Fruit fly (Drosophila melanogaster) whole organism, wandering third instar larva: Measurements from ENCODE around the gene CG34375.

Experiments used
- Abd-B ChIP-seq: fragments of >200 bp; optimal IDR thresholded peaks from 2 replicates; lab custom pipeline; 2017; ENCODE audit warnings: missing biosample characterization, missing genetic modification characterization
- CG32264 ChIP-seq: fragments of 200-800 bp; sonication (Bioruptor generic); optimal IDR thresholded peaks from 2 replicates; lab custom pipeline; 2016; ENCODE audit warnings: missing biosample characterization, missing genetic modification characterization
- CrebA ChIP-seq: fragments of 200-800 bp; sonication (Bioruptor generic); optimal IDR thresholded peaks from 2 replicates; lab custom pipeline; 2016; ENCODE audit warnings: missing biosample characterization, mild to moderate bottlenecking, missing genetic modification characterization, borderline replicate concordance
- Dfd ChIP-seq: fragments of >200 bp; optimal IDR thresholded peaks from 2 replicates; lab custom pipeline; 2017; ENCODE audit warnings: missing biosample characterization, missing genetic modification characterization
- GATAd ChIP-seq: sonication (Bioruptor generic); optimal IDR thresholded peaks from 2 replicates; lab custom pipeline; 2016; ENCODE audit warnings: missing biosample characterization, missing genetic modification characterization
- HLH106 ChIP-seq: fragments of 200-800 bp; optimal IDR thresholded peaks from 3 replicates; lab custom pipeline; 2019; ENCODE audit warnings: missing biosample characterization, mild to moderate bottlenecking, missing genetic modification characterization, moderate library complexity
- Hnf4 ChIP-seq: fragments of 200-800 bp; sonication (Bioruptor generic); optimal IDR thresholded peaks from 2 replicates; lab custom pipeline; 2016; ENCODE audit warnings: missing biosample characterization, mild to moderate bottlenecking, missing genetic modification characterization
- Hr78 ChIP-seq: fragments of >200 bp; optimal IDR thresholded peaks from 2 replicates; lab custom pipeline; 2017; ENCODE audit warnings: missing biosample characterization, missing genetic modification characterization
- Hr83 ChIP-seq: fragments of 200-300 bp; sonication (Bioruptor generic); optimal IDR thresholded peaks from 2 replicates; lab custom pipeline; 2016; ENCODE audit warnings: missing biosample characterization, mild to moderate bottlenecking, missing genetic modification characterization, moderate library complexity; ENCODE audit not compliant: poor library complexity, severe bottlenecking
- Jra ChIP-seq: sonication (Bioruptor generic); optimal IDR thresholded peaks from 2 replicates; lab custom pipeline; 2016; ENCODE audit warnings: missing biosample characterization, missing genetic modification characterization
- Mio ChIP-seq: sonication (Bioruptor generic); optimal IDR thresholded peaks from 2 replicates; lab custom pipeline; 2016; ENCODE audit warnings: missing biosample characterization, missing genetic modification characterization
- Myc ChIP-seq: fragments of >200 bp; optimal IDR thresholded peaks from 2 replicates; lab custom pipeline; 2017
- N ChIP-seq: fragments of >200 bp; optimal IDR thresholded peaks from 2 replicates; lab custom pipeline; 2018; ENCODE audit warnings: missing biosample characterization, missing external identifiers, missing genetic modification characterization
- Rel ChIP-seq, 2 experiments: fragments of 200-800 bp; sonication (Bioruptor generic) in 1 of 2; optimal IDR thresholded peaks; 2 replicates in 1 of 2; 3 replicates in 1 of 2; lab custom pipeline; 2016 to 2019; ENCODE audit warnings: mild to moderate bottlenecking in 2 of 2, missing biosample characterization in 2 of 2, missing genetic modification characterization in 2 of 2, moderate library complexity in 1 of 2
- Vsx2 ChIP-seq: fragments of 200-300, 225-300 bp; sonication (Bioruptor generic); optimal IDR thresholded peaks from 2 replicates; lab custom pipeline; 2018; ENCODE audit warnings: missing biosample characterization, missing genetic modification characterization; ENCODE audit not compliant: partially characterized antibody
- br ChIP-seq: fragments of 200-800 bp; sonication (Bioruptor generic); optimal IDR thresholded peaks from 2 replicates; lab custom pipeline; 2016; ENCODE audit warnings: missing biosample characterization, missing genetic modification characterization
- brk ChIP-seq: fragments of 200-800 bp; sonication (Bioruptor generic); optimal IDR thresholded peaks from 2 replicates; lab custom pipeline; 2016; ENCODE audit warnings: missing biosample characterization, mild to moderate bottlenecking, missing genetic modification characterization
- dl ChIP-seq, 2 experiments: fragments of 175-275, 200-275 bp in 1 of 2; fragments of 200-275 bp in 1 of 2; sonication (Bioruptor generic); optimal IDR thresholded peaks; lab custom pipeline; 2018; ENCODE audit warnings: mild to moderate bottlenecking in 2 of 2, missing biosample characterization in 2 of 2, missing genetic modification characterization in 2 of 2, moderate library complexity in 2 of 2; ENCODE audit not compliant: partially characterized antibody in 2 of 2, insufficient read depth in 1 of 2
- dmrt93B ChIP-seq: fragments of 200-800 bp; sonication (Bioruptor generic); optimal IDR thresholded peaks from 2 replicates; lab custom pipeline; 2018; ENCODE audit warnings: missing biosample characterization, mild to moderate bottlenecking, missing genetic modification characterization
- dsf ChIP-seq: sonication (Bioruptor generic); optimal IDR thresholded peaks from 2 replicates; lab custom pipeline; 2016; ENCODE audit warnings: missing biosample characterization, missing genetic modification characterization, borderline replicate concordance
- foxo ChIP-seq, 2 experiments: fragments of 200-800 bp; sonication (Bioruptor generic); optimal IDR thresholded peaks; 2 replicates in 1 of 2; 3 replicates in 1 of 2; lab custom pipeline; 2016 to 2017; ENCODE audit warnings: missing biosample characterization in 2 of 2, missing genetic modification characterization in 2 of 2
- fru ChIP-seq: fragments of 200-800 bp; sonication (Bioruptor generic); optimal IDR thresholded peaks from 3 replicates; lab custom pipeline; 2016; ENCODE audit warnings: missing biosample characterization, mild to moderate bottlenecking, missing genetic modification characterization
- jim ChIP-seq: fragments of 175-275, 200-325 bp; sonication (Bioruptor generic); optimal IDR thresholded peaks from 2 replicates; lab custom pipeline; 2016; ENCODE audit warnings: missing biosample characterization, mild to moderate bottlenecking, missing genetic modification characterization
- lola ChIP-seq: fragments of >200 bp; optimal IDR thresholded peaks from 2 replicates; lab custom pipeline; 2017; ENCODE audit warnings: missing biosample characterization, missing genetic modification characterization
- pan ChIP-seq: fragments of >200 bp; optimal IDR thresholded peaks from 2 replicates; lab custom pipeline; 2017
- rgr ChIP-seq: fragments of 200-800 bp; sonication (Bioruptor generic); optimal IDR thresholded peaks from 3 replicates; lab custom pipeline; 2016; ENCODE audit warnings: missing biosample characterization, mild to moderate bottlenecking, missing genetic modification characterization
- sage ChIP-seq: fragments of 200-800 bp; sonication (Bioruptor generic); optimal IDR thresholded peaks from 2 replicates; lab custom pipeline; 2016; ENCODE audit warnings: missing biosample characterization, mild to moderate bottlenecking, missing genetic modification characterization
- tai ChIP-seq: sonication (Bioruptor generic); optimal IDR thresholded peaks from 2 replicates; lab custom pipeline; 2016; ENCODE audit warnings: missing biosample characterization, missing genetic modification characterization
- usp ChIP-seq: fragments of >200 bp; optimal IDR thresholded peaks from 2 replicates; lab custom pipeline; 2017; ENCODE audit warnings: missing biosample characterization, missing genetic modification characterization
- woc ChIP-seq: sonication (Bioruptor generic); optimal IDR thresholded peaks from 2 replicates; lab custom pipeline; 2016; ENCODE audit warnings: missing biosample characterization, mild to moderate bottlenecking, missing genetic modification characterization

CG34375 gene

DNA sequence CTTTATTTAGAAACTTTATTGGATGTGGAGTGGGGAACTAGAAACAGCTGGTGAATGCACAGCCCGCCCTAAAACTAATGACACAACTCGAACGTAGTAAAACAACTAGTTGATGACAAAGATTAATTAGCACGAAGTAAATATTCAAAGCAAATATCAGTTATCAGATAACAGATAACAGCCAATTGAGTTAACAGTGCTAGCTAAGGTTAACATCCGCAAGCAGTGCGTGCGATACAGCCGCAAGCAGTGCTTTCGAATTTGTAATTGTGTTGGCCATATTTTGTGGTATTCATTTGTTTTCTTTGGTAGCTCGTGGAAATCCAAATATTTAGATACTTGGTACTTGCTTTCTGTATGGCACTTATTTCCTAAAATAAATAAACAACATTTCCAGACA lies 3.1 kb upstream of the CG34375 start:
- no peak for TF ChIP-seq brk (GFP tag; lab: Kevin White, UChicago)
- TF ChIP-seq Jra (GFP tag; lab: Kevin White, UChicago) = no peak
- TF ChIP-seq lola = no peak
- TF ChIP-seq sage (GFP tag; lab: Kevin White, UChicago) = no peak
- TF ChIP-seq pan (lab: Kevin White, UChicago) = no peak
- no peak for TF ChIP-seq fru (GFP tag; lab: Kevin White, UChicago)
- no peak for TF ChIP-seq N (GFP tag; lab: Kevin White, UChicago)
- TF ChIP-seq Hnf4 (GFP tag; lab: Kevin White, UChicago) = no peak
- no peak for TF ChIP-seq Abd-B (GFP tag; lab: Kevin White, UChicago)
- no peak for TF ChIP-seq GATAd (GFP tag; lab: Kevin White, UChicago)

dm6 chr3R:23012017-23012416 lies 1.7 kb upstream of the CG34375 start, which contains the start of gene CG6688:
Gene CG6688 (plus strand): TSS chr3R:23012412.
- TF ChIP-seq tai (GFP tag; lab: Kevin White, UChicago) (no peak), foxo (GFP tag; optimal IDR thresholded peaks at IDR 0.05; lab: Kevin White, UChicago) (no peak), dsf (GFP tag; lab: Kevin White, UChicago) (no peak), brk (GFP tag; lab: Kevin White, UChicago) (no peak), usp (GFP tag; lab: Kevin White, UChicago) (no peak), woc (no peak), jim (GFP tag; lab: Kevin White, UChicago) (no peak), Dfd (GFP tag; lab: Kevin White, UChicago) (no peak)

DNA sequence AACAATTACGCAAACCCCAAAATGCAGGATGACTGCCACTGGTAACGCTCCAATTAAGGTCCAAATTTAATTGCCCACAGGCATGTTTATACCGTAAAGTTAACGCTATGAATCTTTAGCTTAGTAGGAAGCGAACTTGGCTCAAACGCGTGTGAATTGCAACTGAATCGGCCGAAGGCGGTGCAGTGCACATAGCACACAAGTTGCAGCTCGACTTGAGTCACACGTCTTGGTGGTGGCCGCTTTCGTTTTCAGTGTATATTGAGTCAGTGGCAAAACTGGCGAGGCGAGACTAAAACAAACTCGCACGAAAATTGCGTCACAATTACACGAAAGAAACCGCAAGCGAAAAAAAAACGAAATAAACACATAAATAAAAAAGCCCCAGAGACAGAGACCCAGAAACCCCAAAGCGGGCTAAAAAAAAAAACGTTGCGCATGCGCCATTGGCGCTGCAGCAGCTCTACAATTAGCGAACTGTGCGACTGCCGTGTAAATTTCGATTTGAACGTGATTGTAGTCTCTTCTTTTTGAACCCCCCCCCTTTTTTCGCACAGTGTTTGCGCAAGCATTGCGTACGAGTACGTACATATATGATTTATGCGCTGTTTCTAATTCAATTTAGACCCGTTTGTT lies 764 bp downstream of the CG34375 start:
- TF ChIP-seq jim (GFP tag; lab: Kevin White, UChicago) (no peak), CG32264 (GFP tag; lab: Kevin White, UChicago) (no peak), Hnf4 (GFP tag; lab: Kevin White, UChicago) (no peak), CrebA (no peak), dmrt93B (no peak), br (GFP tag; lab: Kevin White, UChicago) (no peak), rgr (GFP tag; lab: Kevin White, UChicago) (no peak), GATAd (GFP tag; lab: Kevin White, UChicago) (no peak), Rel (GFP tag; optimal IDR thresholded peaks at IDR 0.05; lab: Kevin White, UChicago) (no peak), Rel (tag; optimal IDR thresholded peaks at IDR 0.05; lab: Kevin White, UChicago) (no peak), Hr83 (GFP tag; lab: Kevin White, UChicago) (no peak), Vsx2 (no peak), Hr78 (GFP tag; lab: Kevin White, UChicago) (no peak), Mio (no peak), HLH106 (tag; lab: Kevin White, UChicago) (no peak), N (GFP tag; lab: Kevin White, UChicago) (no peak), lola (no peak), Jra (GFP tag; lab: Kevin White, UChicago) (no peak), dl (GFP tag; optimal IDR thresholded peaks at IDR 0.05; lab: Kevin White, UChicago; ENCODE audit: insufficient read depth in 1 of 2, partially characterized antibody in 2 of 2) (no peak), Dfd (GFP tag; lab: Kevin White, UChicago) (no peak)

dm6 chr3R:23004161-23004560 lies 6.2 kb downstream of the CG34375 start:
- TF ChIP-seq N (GFP tag; lab: Kevin White, UChicago) = peak; percentile 54
- TF ChIP-seq Myc (lab: Kevin White, UChicago) = peak; percentile 18
- no peak for TF ChIP-seq Jra (GFP tag; lab: Kevin White, UChicago)

- no peak for TF ChIP-seq N (GFP tag; lab: Kevin White, UChicago)
Observed at dm6 chr3R:22998623-22999179, 11.7 kb downstream of the CG34375 start.
